Comparison of ENCODE assay signal across 5 worm cellular contexts in the genomic region with DNA sequence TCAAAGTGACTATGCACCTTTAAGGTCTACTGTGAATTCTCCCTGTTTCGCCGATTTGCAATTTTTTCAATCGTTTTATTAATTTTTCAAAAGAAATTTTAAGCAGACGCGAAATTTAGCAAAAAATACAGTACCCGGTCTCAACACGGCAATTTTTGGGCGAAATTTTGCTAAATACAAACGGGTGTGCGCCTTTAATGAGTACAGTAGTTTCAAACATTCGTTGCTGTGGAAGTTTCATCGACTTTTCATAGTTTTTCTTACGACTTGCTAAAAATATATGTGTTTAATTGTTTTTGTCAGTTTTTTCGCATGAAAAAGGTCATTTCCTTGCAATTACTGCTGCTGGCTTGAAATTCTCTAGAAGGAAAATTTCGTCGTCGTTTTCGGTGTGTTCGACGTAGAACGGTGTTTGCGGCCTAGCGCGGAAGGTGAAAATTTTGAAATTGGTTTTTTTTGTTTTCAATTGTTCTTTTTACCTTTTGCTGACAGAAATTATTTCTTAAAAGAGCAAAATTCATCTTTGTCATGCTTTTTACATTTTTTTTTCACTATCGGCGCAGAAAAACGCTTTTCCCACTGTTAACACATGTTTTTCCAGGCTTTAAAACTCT.
TF ChIP-seq lines count a peak whose summit lies in the region.

A gene (plus strand): TSS at position 600 of the 614 bp plus-strand sequence.

TF ChIP-seq in whole organism, L1 larva, 84 proteins besides CTCF, POLR2A, EP300 and RAD21:
- TF ChIP-seq nhr-19 (GFP tag; conservative IDR thresholded peaks at IDR 0.05; lab: Robert Waterston, UW) = no peak
- TF ChIP-seq lin-15B (tag; optimal IDR thresholded peaks at IDR 0.05; lab: Kevin White, UChicago) = peak; percentile 63
- peak; percentile 74 for TF ChIP-seq F16B12.6 (tag; optimal IDR thresholded peaks at IDR 0.05; lab: Kevin White, UChicago)
- peak; percentile 1 to 84 for TF ChIP-seq lin-35 (GFP tag; optimal IDR thresholded peaks at IDR 0.05; lab: Kevin White, UChicago)
- no peak for TF ChIP-seq irx-1 (tag; optimal IDR thresholded peaks at IDR 0.05; lab: Kevin White, UChicago)
- TF ChIP-seq dpl-1 (GFP tag; optimal IDR thresholded peaks at IDR 0.05; lab: Kevin White, UChicago) = peak; percentile 43 to 80 (median 67)
- peak; percentile 64 to 69 for TF ChIP-seq efl-1 (optimal IDR thresholded peaks at IDR 0.05; lab: Kevin White, UChicago)
- TF ChIP-seq efl-1 (GFP tag; optimal IDR thresholded peaks at IDR 0.05 in 1 of 2; lab: Kevin White, UChicago) = peak; percentile 81 to 97
TF ChIP-seq in whole organism, L1 larva: peak in this region for 5.

TF ChIP-seq in whole organism, L2 larva, 48 proteins besides CTCF, POLR2A, EP300 and RAD21:
- TF ChIP-seq gmeb-1 (tag; optimal IDR thresholded peaks at IDR 0.05; lab: Kevin White, UChicago) (peak; percentile 54), mab-5 (tag; optimal IDR thresholded peaks at IDR 0.05; lab: Kevin White, UChicago) (no peak)

TF ChIP-seq in whole organism, L3 larva, 47 proteins besides CTCF, POLR2A, EP300 and RAD21:
- TF ChIP-seq lin-15B (tag; optimal IDR thresholded peaks at IDR 0.05; lab: Kevin White, UChicago) (peak; percentile 73), daf-12 (tag; optimal IDR thresholded peaks at IDR 0.05; lab: Kevin White, UChicago) (no peak), nhr-43 (tag; optimal IDR thresholded peaks at IDR 0.05; lab: Kevin White, UChicago; ENCODE audit: poor library complexity, severe bottlenecking) (no peak), egl-27 (tag; optimal IDR thresholded peaks at IDR 0.05; lab: Kevin White, UChicago) (no peak)

TF ChIP-seq in whole organism, L4 larva, 104 proteins besides CTCF, POLR2A, EP300 and RAD21:
- TF ChIP-seq hif-1 (tag; optimal IDR thresholded peaks at IDR 0.05; lab: Kevin White, UChicago) = no peak
- TF ChIP-seq daf-8 (GFP tag; IDR thresholded peaks at IDR 0.05; lab: Robert Waterston, UW) = no peak
- no peak for TF ChIP-seq nhr-102 (tag; optimal IDR thresholded peaks at IDR 0.05; lab: Kevin White, UChicago)
- no peak for TF ChIP-seq snpc-4 (tag; optimal IDR thresholded peaks at IDR 0.05; lab: Kevin White, UChicago)
- TF ChIP-seq mdt-29 (GFP tag; IDR thresholded peaks at IDR 0.05; lab: Robert Waterston, UW) = no peak
- peak; percentile 59 for TF ChIP-seq dpl-1 (GFP tag; optimal IDR thresholded peaks at IDR 0.05; lab: Kevin White, UChicago)
- TF ChIP-seq attf-4 (tag; optimal IDR thresholded peaks at IDR 0.05; lab: Kevin White, UChicago) = no peak
- TF ChIP-seq egl-43 (GFP tag; IDR thresholded peaks at IDR 0.05; lab: Robert Waterston, UW) = no peak
- no peak for TF ChIP-seq T26A8.4 (GFP tag; IDR thresholded peaks at IDR 0.05; lab: Robert Waterston, UW)
- TF ChIP-seq lin-15B (tag; optimal IDR thresholded peaks at IDR 0.05; lab: Kevin White, UChicago) = no peak
- peak; percentile 23 for TF ChIP-seq mes-2 (tag; optimal IDR thresholded peaks at IDR 0.05; lab: Kevin White, UChicago; ENCODE audit: poor library complexity, severe bottlenecking)
- TF ChIP-seq zip-11 (GFP tag; IDR thresholded peaks at IDR 0.05; lab: Robert Waterston, UW) = no peak
- TF ChIP-seq aha-1 (tag; lab: Kevin White, UChicago) = peak; percentile 5

TF ChIP-seq in whole organism, young adult, 124 proteins besides CTCF, POLR2A, EP300 and RAD21:
- TF ChIP-seq dox-1 (GFP tag; IDR thresholded peaks at IDR 0.05; lab: Robert Waterston, UW) (0 out of 2 replicates have a peak, but pooled peaks have one; percentile 7), T26A5.8 (tag; optimal IDR thresholded peaks at IDR 0.05; lab: Kevin White, UChicago) (no peak), unc-62 (GFP tag; optimal IDR thresholded peaks at IDR 0.05; lab: Kevin White, UChicago) (no peak), athp-1 (tag; optimal IDR thresholded peaks at IDR 0.05; lab: Kevin White, UChicago) (no peak), bed-1 (GFP tag; IDR thresholded peaks at IDR 0.05; lab: Robert Waterston, UW) (no peak), lsl-1 (GFP tag; optimal IDR thresholded peaks at IDR 0.05; lab: Kevin White, UChicago) (peak; percentile 89), madf-6 (GFP tag; IDR thresholded peaks at IDR 0.05; lab: Robert Waterston, UW) (0 out of 2 replicates have a peak, but pooled peaks have one; percentile 22), ceh-27 (GFP tag; optimal IDR thresholded peaks at IDR 0.05; lab: Kevin White, UChicago) (no peak), mel-28 (tag; optimal IDR thresholded peaks at IDR 0.05; lab: Kevin White, UChicago; ENCODE audit: borderline replicate concordance) (no peak), ztf-22 (GFP tag; optimal IDR thresholded peaks at IDR 0.05; lab: Kevin White, UChicago) (no peak), rec-8 (tag; optimal IDR thresholded peaks at IDR 0.05; lab: Kevin White, UChicago) (no peak), unc-130 (GFP tag; optimal IDR thresholded peaks at IDR 0.05; lab: Kevin White, UChicago) (no peak), snpc-3.4 (tag; optimal IDR thresholded peaks at IDR 0.05; lab: Kevin White, UChicago) (no peak), ceh-58 (GFP tag; IDR thresholded peaks at IDR 0.05; lab: Robert Waterston, UW) (no peak), hlh-12 (tag; optimal IDR thresholded peaks at IDR 0.05; lab: Kevin White, UChicago) (no peak), egrh-3 (GFP tag; IDR thresholded peaks at IDR 0.05; lab: Robert Waterston, UW) (no peak), pha-4 (tag; optimal IDR thresholded peaks at IDR 0.05; lab: Kevin White, UChicago) (no peak), F33H1.4 (GFP tag; IDR thresholded peaks at IDR 0.05; lab: Robert Waterston, UW) (peak; percentile 50), egl-18 (GFP tag; IDR thresholded peaks at IDR 0.05; lab: Robert Waterston, UW) (no peak), hmg-1.2 (GFP tag; IDR thresholded peaks at IDR 0.05; lab: Robert Waterston, UW) (no peak), snpc-1.3 (tag; optimal IDR thresholded peaks at IDR 0.05; lab: Kevin White, UChicago; ENCODE audit: insufficient read depth) (no peak), ztf-28 (GFP tag; IDR thresholded peaks at IDR 0.05; lab: Robert Waterston, UW) (no peak), ztf-26 (tag; optimal IDR thresholded peaks at IDR 0.05; lab: Kevin White, UChicago) (no peak), pbrm-1 (GFP tag; IDR thresholded peaks at IDR 0.05; lab: Robert Waterston, UW) (no peak), madf-8 (GFP tag; conservative IDR thresholded peaks at IDR 0.05; lab: Robert Waterston, UW) (peak; percentile 50), C17E4.6 (GFP tag; IDR thresholded peaks at IDR 0.05; lab: Robert Waterston, UW) (no peak), ama-1 (optimal IDR thresholded peaks at IDR 0.05; lab: Kevin White, UChicago) (no peak), ama-1 (GFP tag; optimal IDR thresholded peaks at IDR 0.05; lab: Kevin White, UChicago) (no peak), lin-54 (GFP tag; optimal IDR thresholded peaks at IDR 0.05; lab: Kevin White, UChicago) (no peak), ceh-91 (GFP tag; IDR thresholded peaks at IDR 0.05; lab: Robert Waterston, UW) (peak; percentile 62; the same call in 1 of the 2 replicates), cebp-1 (GFP tag; IDR thresholded peaks at IDR 0.05; lab: Robert Waterston, UW) (no peak), cebp-1 (tag; optimal IDR thresholded peaks at IDR 0.05; lab: Kevin White, UChicago) (no peak), xnd-1 (tag; optimal IDR thresholded peaks at IDR 0.05; lab: Kevin White, UChicago) (peak; percentile 53), nfya-1 (tag; optimal IDR thresholded peaks at IDR 0.05; lab: Kevin White, UChicago; ENCODE audit: borderline replicate concordance, insufficient read depth) (no peak), F57C9.4 (tag; optimal IDR thresholded peaks at IDR 0.05; lab: Kevin White, UChicago) (no peak), rpc-1 (optimal IDR thresholded peaks at IDR 0.05; lab: Kevin White, UChicago) (no peak), rpc-1 (tag; optimal IDR thresholded peaks at IDR 0.05; lab: Kevin White, UChicago) (no peak), attf-5 (GFP tag; optimal IDR thresholded peaks at IDR 0.05; lab: Kevin White, UChicago) (no peak), efl-1 (GFP tag; optimal IDR thresholded peaks at IDR 0.05; lab: Kevin White, UChicago) (peak; percentile 21)
